Worm (Caenorhabditis elegans) whole organism, young adult: ENCODE data around the gene W06G6.17.

Experiments
- B0019.2 ChIP-seq: fragments of 200-800 bp; sonication (Bioruptor generic); conservative IDR thresholded peaks from 2 replicates; pipeline ENCODE4 v1.3.6; 2022; ENCODE audit warnings: missing genetic modification reagents, missing genetic modification characterization, missing compliant biosample characterization
- B0035.1 ChIP-seq: sonication (generic microtip); optimal IDR thresholded peaks from 2 replicates; lab custom pipeline; 2016; ENCODE audit warnings: missing genetic modification characterization, mild to moderate bottlenecking, missing compliant biosample characterization, missing genotype, missing genetic modification reagents
- B0336.3 ChIP-seq: fragments of 200-800 bp; sonication (Bioruptor generic); IDR thresholded peaks from 2 replicates; pipeline ENCODE4 v1.3.6; 2022; ENCODE audit warnings: missing genetic modification characterization, missing compliant biosample characterization
- D2030.7 ChIP-seq: fragments of 200-800 bp; sonication (Bioruptor generic); IDR thresholded peaks from 2 replicates; pipeline ENCODE4 v1.3.6; 2022; ENCODE audit warnings: missing genetic modification reagents, missing genetic modification characterization, missing compliant biosample characterization
- F23B12.7 ChIP-seq: sonication (generic microtip); optimal IDR thresholded peaks from 2 replicates; lab custom pipeline; 2017; ENCODE audit warnings: missing genetic modification characterization, mild to moderate bottlenecking, missing compliant biosample characterization, antibody characterized with exemption, moderate library complexity; ENCODE audit not compliant: insufficient read depth
- F33H1.4 ChIP-seq: fragments of 200-800 bp; sonication (Bioruptor generic); IDR thresholded peaks from 2 replicates; pipeline ENCODE4 v1.3.6; 2022; ENCODE audit warnings: missing genetic modification reagents, missing genetic modification characterization, missing compliant biosample characterization
- F57A8.1 ChIP-seq: fragments of 200-800 bp; sonication (Bioruptor generic); optimal IDR thresholded peaks from 2 replicates; lab custom pipeline; 2018; ENCODE audit warnings: mild to moderate bottlenecking, missing genetic modification characterization, moderate library complexity, missing compliant biosample characterization
- Y53F4B.3 ChIP-seq: fragments of 200-800 bp; sonication (Bioruptor generic); IDR thresholded peaks from 2 replicates; pipeline ENCODE4 v1.3.6; 2022; ENCODE audit warnings: missing genetic modification reagents, missing genetic modification characterization, missing compliant biosample characterization
- Y53G8AR.9 ChIP-seq: fragments of 200-800 bp; sonication (Bioruptor generic); conservative IDR thresholded peaks from 2 replicates; pipeline ENCODE4 v1.3.6; 2022; ENCODE audit warnings: missing genetic modification reagents, missing genetic modification characterization, missing compliant biosample characterization
- Y56A3A.18 ChIP-seq: fragments of 200-800 bp; sonication (Bioruptor generic); IDR thresholded peaks from 2 replicates; pipeline ENCODE4 v1.3.6; 2022; ENCODE audit warnings: missing genetic modification reagents, missing genetic modification characterization, missing compliant biosample characterization
- Y67H2A.10 ChIP-seq: fragments of 200-800 bp; sonication (Bioruptor generic); conservative IDR thresholded peaks from 2 replicates; pipeline ENCODE4 v1.3.6; 2022; ENCODE audit warnings: missing genetic modification reagents, missing genetic modification characterization, missing compliant biosample characterization
- Y95B8A.8 ChIP-seq: fragments of 200-800 bp; sonication (Bioruptor generic); IDR thresholded peaks from 2 replicates; pipeline ENCODE4 v1.3.6; 2022; ENCODE audit warnings: missing genetic modification reagents, missing genetic modification characterization, missing compliant biosample characterization
- bed-1 ChIP-seq: fragments of 200-800 bp; sonication (Bioruptor generic); IDR thresholded peaks from 2 replicates; pipeline ENCODE4 v1.3.6; 2022; ENCODE audit warnings: missing genetic modification reagents, missing genetic modification characterization, missing compliant biosample characterization
- bed-2 ChIP-seq: fragments of 200-800 bp; sonication (Bioruptor generic); IDR thresholded peaks from 2 replicates; pipeline ENCODE4 v1.3.6; 2022; ENCODE audit warnings: missing genetic modification reagents, missing genetic modification characterization, missing compliant biosample characterization
- ccch-3 ChIP-seq: fragments of 200-800 bp; sonication (Bioruptor generic); optimal IDR thresholded peaks from 2 replicates; lab custom pipeline; 2018; ENCODE audit warnings: mild to moderate bottlenecking, missing genetic modification characterization, missing compliant biosample characterization
- cebp-1 ChIP-seq, 2 experiments: fragments of 200-800 bp in 1 of 2; sonication (Bioruptor generic) in 1 of 2; sonication (generic microtip) in 1 of 2; IDR thresholded peaks in 1 of 2; optimal IDR thresholded peaks in 1 of 2; 2 replicates each; pipeline versions ENCODE4 v1.3.6 to Lab custom; 2017 to 2022; ENCODE audit warnings: missing compliant biosample characterization in 2 of 2, missing genetic modification characterization in 2 of 2, mild to moderate bottlenecking in 1 of 2, missing genetic modification reagents in 1 of 2, moderate library complexity in 1 of 2
- ceh-27 ChIP-seq: fragments of 200-800 bp; sonication (Bioruptor generic); optimal IDR thresholded peaks from 2 replicates; lab custom pipeline; 2018; ENCODE audit warnings: mild to moderate bottlenecking, missing genetic modification characterization, moderate library complexity, missing compliant biosample characterization
- ceh-79 ChIP-seq: sonication (generic microtip); optimal IDR thresholded peaks from 2 replicates; lab custom pipeline; 2017; ENCODE audit warnings: mild to moderate bottlenecking, missing genetic modification characterization, missing compliant biosample characterization
- ceh-91 ChIP-seq: fragments of 200-800 bp; sonication (Bioruptor generic); IDR thresholded peaks from 2 replicates; pipeline ENCODE4 v1.3.6; 2022; ENCODE audit warnings: missing genetic modification reagents, missing genetic modification characterization, missing compliant biosample characterization
- chd-7 ChIP-seq: sonication (generic microtip); optimal IDR thresholded peaks from 2 replicates; lab custom pipeline; 2016; ENCODE audit warnings: mild to moderate bottlenecking, missing genetic modification characterization, moderate library complexity, missing compliant biosample characterization
- dpff-1 ChIP-seq: sonication (generic microtip); optimal IDR thresholded peaks from 2 replicates; lab custom pipeline; 2017; ENCODE audit warnings: mild to moderate bottlenecking, missing genetic modification characterization, missing compliant biosample characterization
- dpl-1 ChIP-seq: fragments of 150-350 bp; optimal IDR thresholded peaks from 2 replicates; lab custom pipeline; 2014; ENCODE audit warnings: missing biosample characterization, missing genetic modification reagents, missing genetic modification characterization
- egl-18 ChIP-seq: fragments of 200-800 bp; sonication (Bioruptor generic); IDR thresholded peaks from 2 replicates; pipeline ENCODE4 v1.3.6; 2022; ENCODE audit warnings: missing genetic modification reagents, missing genetic modification characterization, missing compliant biosample characterization
- egrh-3 ChIP-seq: fragments of 200-800 bp; sonication (Bioruptor generic); IDR thresholded peaks from 2 replicates; pipeline ENCODE4 v1.3.6; 2022; ENCODE audit warnings: missing genetic modification reagents, missing genetic modification characterization, missing compliant biosample characterization
- gei-17 ChIP-seq: fragments of 200-800 bp; sonication (Bioruptor generic); optimal IDR thresholded peaks from 2 replicates; lab custom pipeline; 2018; ENCODE audit warnings: mild to moderate bottlenecking, missing genetic modification characterization, missing compliant biosample characterization
- him-1 ChIP-seq: sonication (generic microtip); optimal IDR thresholded peaks from 2 replicates; lab custom pipeline; 2016; ENCODE audit warnings: missing genotype, missing genetic modification reagents, missing genetic modification characterization, missing compliant biosample characterization
- hlh-12 ChIP-seq: sonication (generic microtip); optimal IDR thresholded peaks from 2 replicates; lab custom pipeline; 2016; ENCODE audit warnings: missing genetic modification characterization, missing compliant biosample characterization
- hmg-1.2 ChIP-seq: fragments of 200-800 bp; sonication (Bioruptor generic); IDR thresholded peaks from 2 replicates; pipeline ENCODE4 v1.3.6; 2022; ENCODE audit warnings: missing genetic modification reagents, missing genetic modification characterization, missing compliant biosample characterization
- hsf-1 ChIP-seq: fragments of 200-800 bp; sonication (Bioruptor generic); IDR thresholded peaks from 2 replicates; pipeline ENCODE4 v1.3.6; 2022; ENCODE audit warnings: missing genetic modification reagents, missing genetic modification characterization, missing compliant biosample characterization
- let-526 ChIP-seq: fragments of 200-800 bp; sonication (Bioruptor generic); IDR thresholded peaks from 2 replicates; pipeline ENCODE4 v1.3.6; 2022; ENCODE audit warnings: missing genetic modification reagents, missing genetic modification characterization, missing compliant biosample characterization
- lin-35 ChIP-seq, 3 experiments: fragments of 150-350 bp in 2 of 3; sonication (generic microtip) in 1 of 3; optimal IDR thresholded peaks; 2 replicates each; lab custom pipeline; 2014 to 2018; ENCODE audit warnings: missing biosample characterization in 3 of 3, missing genetic modification characterization in 3 of 3, missing genetic modification reagents in 3 of 3
- lsl-1 ChIP-seq: fragments of 200-800 bp; sonication (Bioruptor generic); optimal IDR thresholded peaks from 2 replicates; lab custom pipeline; 2018; ENCODE audit warnings: mild to moderate bottlenecking, missing genetic modification characterization, moderate library complexity, missing compliant biosample characterization
- nfya-2 ChIP-seq: fragments of 200-800 bp; sonication (Bioruptor generic); IDR thresholded peaks from 2 replicates; pipeline ENCODE4 v1.3.6; 2022; ENCODE audit warnings: missing genetic modification reagents, missing genetic modification characterization, missing compliant biosample characterization
- nhr-27 ChIP-seq: fragments of 200-800 bp; sonication (Bioruptor generic); optimal IDR thresholded peaks from 2 replicates; lab custom pipeline; 2018; ENCODE audit warnings: mild to moderate bottlenecking, missing genetic modification characterization, moderate library complexity, missing compliant biosample characterization
- nhr-80 ChIP-seq: sonication (generic microtip); optimal IDR thresholded peaks from 2 replicates; lab custom pipeline; 2016; ENCODE audit warnings: missing genetic modification characterization, missing compliant biosample characterization
- pha-4 ChIP-seq: fragments of 150-350 bp; sonication (generic microtip); optimal IDR thresholded peaks from 2 replicates; lab custom pipeline; 2014; ENCODE audit warnings: missing biosample characterization, missing genetic modification reagents, missing genetic modification characterization
- rcor-1 ChIP-seq: fragments of 200-800 bp; sonication (Bioruptor generic); IDR thresholded peaks from 2 replicates; pipeline ENCODE4 v1.3.6; 2022; ENCODE audit warnings: missing genetic modification reagents, missing genetic modification characterization, missing compliant biosample characterization
- repo-1 ChIP-seq: sonication (generic microtip); optimal IDR thresholded peaks from 2 replicates; lab custom pipeline; 2017; ENCODE audit warnings: mild to moderate bottlenecking, missing genetic modification characterization, missing compliant biosample characterization
- sdz-38 ChIP-seq: sonication (generic microtip); optimal IDR thresholded peaks from 2 replicates; lab custom pipeline; 2016; ENCODE audit warnings: missing genotype, missing genetic modification characterization, missing compliant biosample characterization
- snpc-4 ChIP-seq, 5 experiments: fragments of 150-350 bp in 1 of 5; sonication (generic microtip) in 4 of 5; optimal IDR thresholded peaks; 2 replicates each; lab custom pipeline; 2014 to 2018; ENCODE audit warnings: missing genetic modification characterization in 5 of 5, missing biosample characterization in 3 of 5, antibody characterized with exemption in 2 of 5, mild to moderate bottlenecking in 2 of 5, missing compliant biosample characterization in 2 of 5, missing genotype in 2 of 5, moderate library complexity in 2 of 5, missing genetic modification reagents in 1 of 5
- tbp1 ChIP-seq: fragments of 200-800 bp; sonication (Bioruptor generic); optimal IDR thresholded peaks from 2 replicates; lab custom pipeline; 2018; ENCODE audit warnings: mild to moderate bottlenecking, missing genetic modification characterization, missing compliant biosample characterization
- tbx-9 ChIP-seq: sonication (generic microtip); optimal IDR thresholded peaks from 2 replicates; lab custom pipeline; 2016; ENCODE audit warnings: borderline replicate concordance, missing genetic modification characterization, inconsistent platforms, missing compliant biosample characterization
- unc-130 ChIP-seq: sonication (generic microtip); optimal IDR thresholded peaks from 2 replicates; lab custom pipeline; 2016; ENCODE audit warnings: missing genetic modification reagents, missing genetic modification characterization, missing compliant biosample characterization
- xnd-1 ChIP-seq: sonication (generic microtip); optimal IDR thresholded peaks from 2 replicates; lab custom pipeline; 2016; ENCODE audit warnings: missing genotype, missing genetic modification reagents, missing genetic modification characterization, missing compliant biosample characterization
- zfh-2 ChIP-seq: fragments of 200-800 bp; sonication (Bioruptor generic); conservative IDR thresholded peaks from 2 replicates; pipeline ENCODE4 v1.3.6; 2022; ENCODE audit warnings: missing genetic modification reagents, missing genetic modification characterization, missing compliant biosample characterization
- ztf-28 ChIP-seq: fragments of 200-800 bp; sonication (Bioruptor generic); IDR thresholded peaks from 2 replicates; pipeline ENCODE4 v1.3.6; 2022; ENCODE audit warnings: missing genetic modification reagents, missing genetic modification characterization, missing compliant biosample characterization
- ztf-3 ChIP-seq: fragments of 200-800 bp; sonication (Bioruptor generic); optimal IDR thresholded peaks from 2 replicates; lab custom pipeline; 2018; ENCODE audit warnings: mild to moderate bottlenecking, missing genetic modification characterization, missing compliant biosample characterization

Gene W06G6.17

DNA sequence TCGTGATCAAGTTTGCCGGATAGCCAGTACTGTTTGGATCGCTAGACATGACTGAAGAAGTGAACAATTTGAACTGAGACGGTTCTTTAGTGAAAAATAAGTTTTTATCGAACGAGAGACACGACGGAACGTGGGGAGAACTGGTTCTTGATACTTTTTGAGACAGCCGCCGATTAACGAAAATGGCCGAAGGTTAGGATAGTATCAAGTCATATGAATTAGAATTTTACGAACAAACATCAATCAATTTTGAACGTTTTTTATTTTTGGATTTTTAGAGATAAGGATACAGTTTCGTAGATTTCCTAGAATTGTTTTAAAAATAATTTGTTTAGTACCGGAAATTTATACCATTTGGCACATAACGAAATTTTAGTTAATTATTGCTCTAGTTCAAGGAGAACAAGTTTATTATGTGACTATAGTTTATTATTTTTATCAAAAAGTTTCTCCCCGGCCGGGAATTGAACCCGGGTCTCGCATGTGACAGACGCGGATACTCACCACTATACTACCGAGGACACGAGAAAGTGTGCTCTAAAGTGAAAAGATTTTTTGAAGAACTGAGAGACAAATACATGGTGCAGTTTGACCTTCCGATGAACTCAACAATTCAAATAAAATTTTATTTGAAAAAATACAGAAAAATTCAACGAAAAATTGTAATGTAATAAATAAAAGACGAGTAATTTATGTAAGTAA is 3.4 kb upstream of the W06G6.17 start, which contains the start of gene W06G6.20 (continued):
- TF ChIP-seq gei-17 (GFP tag; lab: Kevin White, UChicago) (no peak), F23B12.7 (tag; lab: Kevin White, UChicago) (peak; percentile 70), Y56A3A.18 (GFP tag; lab: Robert Waterston, UW) (no peak), ceh-27 (GFP tag; lab: Kevin White, UChicago) (no peak), nfya-2 (GFP tag; lab: Robert Waterston, UW) (no peak), nhr-27 (tag; lab: Kevin White, UChicago) (no peak), hsf-1 (GFP tag; lab: Robert Waterston, UW) (peak; percentile 20; the same call in 1 of the 2 replicates), lin-35 (GFP tag; optimal IDR thresholded peaks at IDR 0.05; lab: Kevin White, UChicago) (no peak), unc-130 (GFP tag; lab: Kevin White, UChicago) (no peak), hmg-1.2 (GFP tag; lab: Robert Waterston, UW) (peak; percentile 50; the same call in 1 of the 2 replicates), F57A8.1 (GFP tag; lab: Kevin White, UChicago) (no peak), zfh-2 (GFP tag; lab: Robert Waterston, UW) (no peak), tbp1 (GFP tag; lab: Kevin White, UChicago) (peak; percentile 90), lsl-1 (GFP tag; lab: Kevin White, UChicago) (no peak), ztf-3 (GFP tag; lab: Kevin White, UChicago) (no peak), B0035.1 (tag; lab: Kevin White, UChicago) (no peak), ceh-91 (GFP tag; lab: Robert Waterston, UW) (no peak), bed-2 (no peak), tbx-9 (tag; lab: Kevin White, UChicago) (no peak), dpff-1 (tag; lab: Kevin White, UChicago) (no peak), ztf-28 (GFP tag; lab: Robert Waterston, UW) (no peak), egl-18 (GFP tag; lab: Robert Waterston, UW) (no peak), xnd-1 (tag; lab: Kevin White, UChicago) (no peak), F33H1.4 (no peak), ceh-79 (tag; lab: Kevin White, UChicago) (no peak), let-526 (GFP tag; lab: Robert Waterston, UW) (no peak), hlh-12 (tag; lab: Kevin White, UChicago) (no peak), dpl-1 (no peak), repo-1 (no peak), B0019.2 (GFP tag; lab: Robert Waterston, UW) (no peak), Y67H2A.10 (GFP tag; lab: Robert Waterston, UW) (no peak), pha-4 (tag; lab: Kevin White, UChicago) (no peak), B0336.3 (GFP tag; lab: Robert Waterston, UW) (no peak), bed-1 (GFP tag; lab: Robert Waterston, UW) (no peak), Y53G8AR.9 (GFP tag; lab: Robert Waterston, UW) (no peak), cebp-1 (GFP tag; IDR thresholded peaks at IDR 0.05; lab: Robert Waterston, UW) (no peak), cebp-1 (tag; optimal IDR thresholded peaks at IDR 0.05; lab: Kevin White, UChicago) (peak; percentile 31), rcor-1 (GFP tag; lab: Robert Waterston, UW) (no peak; the same call in 1 of the 2 replicates), D2030.7 (GFP tag; lab: Robert Waterston, UW) (0 out of 2 replicates have a peak, but pooled peaks have one; percentile 22), him-1 (peak; percentile 74), ccch-3 (GFP tag; lab: Kevin White, UChicago) (no peak), Y95B8A.8 (GFP tag; lab: Robert Waterston, UW) (no peak), egrh-3 (GFP tag; lab: Robert Waterston, UW) (no peak), nhr-80 (tag; lab: Kevin White, UChicago) (peak; percentile 3), sdz-38 (no peak), chd-7 (tag; lab: Kevin White, UChicago) (no peak), Y53F4B.3 (GFP tag; lab: Robert Waterston, UW) (no peak), snpc-4 (GFP tag; optimal IDR thresholded peaks at IDR 0.05; lab: Kevin White, UChicago) (peak; percentile 44), snpc-4 (tag; optimal IDR thresholded peaks at IDR 0.05; lab: Kevin White, UChicago) (peak in 3 of 4 experiments; percentile 29 to 85 (median 76))
